Worm (Caenorhabditis elegans): Measurements from ENCODE around the gene bli-2.

bli-2 gene

ce11 chrII:5648272-5648671 lies 4.0 kb downstream of the bli-2 start, which contains the start of gene ddl-1:
ddl-1 (minus strand) TSS chrII:5648372.
- TF ChIP-seq mls-2 (tag; optimal IDR thresholded peaks at IDR 0.05) (no peak), sptf-1 (tag; optimal IDR thresholded peaks at IDR 0.05) (no peak), ztf-11 (tag; optimal IDR thresholded peaks at IDR 0.05) (no peak), nhr-237 (tag; optimal IDR thresholded peaks at IDR 0.05) (no peak), lsy-2 (tag; optimal IDR thresholded peaks at IDR 0.05) (no peak), ham-2 (GFP tag; optimal IDR thresholded peaks at IDR 0.05) (no peak), ceh-43 (GFP tag; optimal IDR thresholded peaks at IDR 0.05) (no peak), snpc-4 (tag; optimal IDR thresholded peaks at IDR 0.05) (no peak), pha-4 (tag; optimal IDR thresholded peaks at IDR 0.05) (no peak), lin-32 (GFP tag; optimal IDR thresholded peaks at IDR 0.05) (no peak), cnd-1 (tag; optimal IDR thresholded peaks at IDR 0.05) (no peak), blmp-1 (tag; optimal IDR thresholded peaks at IDR 0.05) (no peak), elt-3 (tag; optimal IDR thresholded peaks at IDR 0.05) (no peak), sem-2 (GFP tag; optimal IDR thresholded peaks at IDR 0.05) (no peak), nhr-12 (tag; optimal IDR thresholded peaks at IDR 0.05) (no peak), flh-1 (GFP tag; optimal IDR thresholded peaks at IDR 0.05) (no peak), bed-3 (GFP tag; optimal IDR thresholded peaks at IDR 0.05) (no peak), nhr-76 (tag; optimal IDR thresholded peaks at IDR 0.05) (no peak), mep-1 (tag; optimal IDR thresholded peaks at IDR 0.05) (no peak)

DNA sequence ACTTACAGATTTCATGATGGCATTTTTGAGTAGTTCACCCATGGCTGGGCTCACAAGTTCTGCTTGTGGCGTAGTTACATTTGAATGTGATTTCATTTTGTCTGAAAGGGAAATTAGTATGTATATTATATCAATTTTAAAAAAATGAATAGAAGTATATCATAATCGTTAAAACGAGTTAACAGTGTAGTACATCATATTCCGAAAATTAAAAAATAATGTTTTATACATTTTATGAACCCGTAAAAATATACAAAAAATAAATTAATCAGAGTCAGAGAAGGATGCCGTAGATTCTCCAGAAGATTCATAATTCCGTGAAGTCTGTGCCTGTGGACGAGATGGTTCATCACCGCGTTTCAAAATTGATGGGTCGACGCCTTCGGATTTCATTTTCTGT lies 5.3 kb downstream of the bli-2 start, which contains the start of gene F59E12.9:
Gene F59E12.9 (minus strand): TSS at position 101 of the 400 bp plus-strand sequence.
- TF ChIP-seq lin-13 (tag; optimal IDR thresholded peaks at IDR 0.05) (no peak), ces-1 (GFP tag; optimal IDR thresholded peaks at IDR 0.05) (no peak), nhr-28 (tag; optimal IDR thresholded peaks at IDR 0.05) (no peak), elt-1 (tag; optimal IDR thresholded peaks at IDR 0.05; ENCODE audit: borderline replicate concordance, insufficient read depth) (no peak), ceh-83 (GFP tag; optimal IDR thresholded peaks at IDR 0.05) (no peak)

ce11 chrII:5642110-5642509 lies 10.1 kb downstream of the bli-2 start:
- TF ChIP-seq bed-3 (GFP tag; optimal IDR thresholded peaks at IDR 0.05) = no peak

DNA sequence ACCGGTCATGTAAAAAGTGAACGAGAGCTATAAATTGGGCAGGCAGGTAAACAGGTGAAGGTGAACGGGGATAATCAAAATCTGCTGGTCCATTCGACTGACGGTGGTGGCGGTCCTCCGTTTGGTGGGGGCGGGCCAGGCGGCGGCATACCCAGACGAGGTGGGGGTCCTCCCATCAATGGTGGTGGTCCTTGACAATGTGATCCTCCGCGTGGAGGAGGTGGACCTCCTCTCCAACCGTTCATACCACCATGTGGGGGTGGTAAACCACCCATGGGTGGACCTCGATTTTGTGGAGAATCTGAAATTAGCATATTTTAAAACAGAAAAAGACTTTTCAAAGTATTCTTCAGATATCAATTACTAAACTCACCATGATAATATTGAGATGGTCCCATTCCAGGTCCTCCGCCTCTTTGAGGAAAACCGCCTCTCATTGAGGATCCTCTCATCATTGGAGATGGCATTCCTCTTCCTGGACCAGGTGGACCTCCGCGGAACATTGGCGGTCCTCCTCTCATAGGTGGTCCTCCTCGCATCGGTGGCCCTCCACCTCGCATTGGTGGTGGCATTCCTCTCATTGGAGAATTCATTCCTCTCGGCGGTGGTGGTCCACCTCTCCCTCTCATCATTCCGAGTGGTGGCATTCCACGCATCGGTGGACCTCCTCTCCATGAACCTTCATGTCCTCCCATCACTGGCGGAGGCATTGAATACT lies 11.7 kb downstream of the bli-2 start:
- TF ChIP-seq snpc-4 (tag; optimal IDR thresholded peaks at IDR 0.05) (no peak), unc-120 (tag; optimal IDR thresholded peaks at IDR 0.05; ENCODE audit: poor library complexity, severe bottlenecking) (no peak), lsy-2 (tag; optimal IDR thresholded peaks at IDR 0.05) (no peak), nhr-237 (tag; optimal IDR thresholded peaks at IDR 0.05) (no peak), mls-2 (tag; optimal IDR thresholded peaks at IDR 0.05) (no peak), unc-62 (GFP tag; optimal IDR thresholded peaks at IDR 0.05) (no peak), lin-13 (tag; optimal IDR thresholded peaks at IDR 0.05) (no peak), ces-1 (GFP tag; optimal IDR thresholded peaks at IDR 0.05) (no peak), bed-3 (GFP tag; optimal IDR thresholded peaks at IDR 0.05) (no peak), elt-1 (tag; optimal IDR thresholded peaks at IDR 0.05; ENCODE audit: borderline replicate concordance, insufficient read depth) (no peak), cnd-1 (tag; optimal IDR thresholded peaks at IDR 0.05) (no peak), pha-4 (tag; optimal IDR thresholded peaks at IDR 0.05) (no peak), ceh-39 (tag; optimal IDR thresholded peaks at IDR 0.05) (no peak), zip-8 (tag; optimal IDR thresholded peaks at IDR 0.05) (no peak)

DNA sequence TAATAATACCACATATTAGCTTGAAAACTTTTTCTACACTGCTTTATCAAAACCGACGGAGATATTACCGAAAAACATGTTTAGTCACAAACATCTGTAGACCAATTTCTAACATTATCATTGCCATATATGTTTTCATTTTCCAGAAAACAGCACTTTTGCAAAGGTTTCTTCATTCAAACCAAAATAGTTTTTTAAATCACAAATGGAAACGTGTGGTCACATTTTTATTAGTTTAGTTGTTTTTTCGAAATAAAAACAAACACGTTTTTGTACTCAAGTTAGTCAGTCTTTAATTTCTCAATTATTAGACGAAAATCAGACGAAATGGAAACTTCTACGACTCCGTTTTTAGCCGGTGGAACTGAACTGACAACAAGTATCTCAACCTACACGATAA lies 14.2 kb downstream of the bli-2 start, which contains the start of gene F59E12.3:
Gene F59E12.3 (plus strand): TSS at position 301 of the 400 bp plus-strand sequence.
- TF ChIP-seq blmp-1 (tag; optimal IDR thresholded peaks at IDR 0.05) = no peak
- TF ChIP-seq mab-5 (tag; optimal IDR thresholded peaks at IDR 0.05) = no peak
- no peak for TF ChIP-seq unc-120 (tag; optimal IDR thresholded peaks at IDR 0.05; ENCODE audit: poor library complexity, severe bottlenecking)
- no peak for TF ChIP-seq tbx-8 (GFP tag; optimal IDR thresholded peaks at IDR 0.05)
- TF ChIP-seq elt-3 (tag; optimal IDR thresholded peaks at IDR 0.05) = no peak
- no peak for TF ChIP-seq drap-1 (GFP tag; optimal IDR thresholded peaks at IDR 0.05)
- no peak for TF ChIP-seq pha-4 (tag; optimal IDR thresholded peaks at IDR 0.05)
- no peak for TF ChIP-seq nhr-12 (tag; optimal IDR thresholded peaks at IDR 0.05)
- TF ChIP-seq ceh-83 (GFP tag; optimal IDR thresholded peaks at IDR 0.05) = no peak
- TF ChIP-seq ztf-11 (tag; optimal IDR thresholded peaks at IDR 0.05) = no peak

Data from whole organism, mixed stage, embryonic.